ENCODE assay signal across 2 fruit fly cellular contexts in the genomic region with DNA sequence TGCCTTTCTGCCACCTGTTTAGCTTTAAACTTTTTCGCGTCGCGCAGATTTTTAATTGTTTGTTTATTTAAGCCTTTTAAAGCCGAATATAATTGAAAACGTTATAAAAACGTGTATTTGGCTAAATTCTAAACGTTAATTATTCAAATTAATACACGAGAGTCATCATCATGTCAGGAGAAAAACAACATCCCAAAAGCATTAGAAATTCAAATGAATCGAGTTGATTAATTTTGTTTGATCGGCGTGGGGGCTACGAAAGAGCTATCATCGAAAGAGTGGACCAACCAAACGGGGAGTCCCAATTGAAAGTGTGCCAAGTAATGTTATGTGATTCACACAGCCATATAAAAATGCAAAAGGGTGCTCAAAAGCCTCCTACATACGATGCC.
TF ChIP-seq lines count a peak whose summit lies in the region.

No protein-coding gene starts in this region.

- TF ChIP-seq CTCF in whole organism, embryonic (GFP tag; optimal IDR thresholded peaks at IDR 0.05; lab: Kevin White, UChicago), result no peak

TF ChIP-seq in whole organism, embryonic, 481 proteins besides CTCF, POLR2A, EP300 and RAD21:
- peak; percentile 61; the same call in 1 of the 2 replicates for TF ChIP-seq vvl (GFP tag; IDR thresholded peaks at IDR 0.05; lab: Robert Waterston, UW)
- peak; percentile 56 for TF ChIP-seq abd-A (tag; optimal IDR thresholded peaks at IDR 0.05; lab: Kevin White, UChicago)
- TF ChIP-seq Sin3A (optimal IDR thresholded peaks at IDR 0.05; lab: Kevin White, UChicago), result no peak

TF ChIP-seq in whole organism, wandering third instar larva, 38 proteins besides CTCF, POLR2A, EP300 and RAD21:
- TF ChIP-seq Rel (GFP tag; optimal IDR thresholded peaks at IDR 0.05; lab: Kevin White, UChicago) (no peak), Rel (tag; optimal IDR thresholded peaks at IDR 0.05; lab: Kevin White, UChicago) (peak; percentile 53), brk (GFP tag; optimal IDR thresholded peaks at IDR 0.05; lab: Kevin White, UChicago) (no peak)
